Worm (Caenorhabditis elegans) whole organism, midembryonic: ENCODE results near the gene C08F11.12.

Experiments used
- T22C8.4 ChIP-seq: fragments of 200-800 bp; sonication (Bioruptor generic); IDR thresholded peaks from 2 replicates; pipeline ENCODE4 v1.3.6; 2022; ENCODE audit warnings: missing genetic modification characterization, missing compliant biosample characterization
- cog-1 ChIP-seq: sonication (generic microtip); optimal IDR thresholded peaks from 2 replicates; lab custom pipeline; 2016; ENCODE audit warnings: missing genetic modification characterization, missing compliant biosample characterization
- flt-1 ChIP-seq: fragments of 200-800 bp; sonication (Bioruptor generic); IDR thresholded peaks from 2 replicates; pipeline ENCODE4 v1.3.6; 2022; ENCODE audit warnings: missing genetic modification characterization, missing compliant biosample characterization
- klf-2 ChIP-seq: fragments of 200-800 bp; sonication (Bioruptor generic); conservative IDR thresholded peaks from 2 replicates; pipeline ENCODE4 v1.3.6; 2022; ENCODE audit warnings: missing genetic modification reagents, missing genetic modification characterization, missing compliant biosample characterization
- med-1 ChIP-seq: sonication (generic microtip); optimal IDR thresholded peaks from 2 replicates; lab custom pipeline; 2017; ENCODE audit warnings: missing genetic modification characterization, mild to moderate bottlenecking, missing compliant biosample characterization, antibody characterized with exemption, missing genetic modification reagents; ENCODE audit not compliant: insufficient read depth
- ref-1 ChIP-seq: fragments of 200-800 bp; sonication (Bioruptor generic); conservative IDR thresholded peaks from 2 replicates; pipeline ENCODE4 v1.3.6; 2022; ENCODE audit warnings: missing genetic modification reagents, missing genetic modification characterization, missing compliant biosample characterization
- tab-1 ChIP-seq: fragments of 200-800 bp; sonication (Bioruptor generic); IDR thresholded peaks from 2 replicates; pipeline ENCODE4 v1.3.6; 2022; ENCODE audit warnings: missing genetic modification characterization, missing compliant biosample characterization
- ztf-23 ChIP-seq: fragments of 200-800 bp; sonication (Bioruptor generic); IDR thresholded peaks from 2 replicates; pipeline ENCODE4 v1.3.6; 2022; ENCODE audit warnings: missing genetic modification reagents, missing genetic modification characterization, missing compliant biosample characterization
- ztf-29 ChIP-seq: fragments of 200-800 bp; sonication (Bioruptor generic); IDR thresholded peaks from 2 replicates; pipeline ENCODE4 v1.3.6; 2022; ENCODE audit warnings: missing genetic modification reagents, missing genetic modification characterization, missing compliant biosample characterization

Gene C08F11.12

ce11 chrIV:13632613-13633012, 18.7 kb downstream of the C08F11.12 start:
- no peak for TF ChIP-seq ztf-23 (GFP tag; lab: Robert Waterston, UW)
- no peak for TF ChIP-seq tab-1 (GFP tag; lab: Robert Waterston, UW)
- TF ChIP-seq T22C8.4 (GFP tag; lab: Robert Waterston, UW): no peak
- no peak for TF ChIP-seq ztf-29 (GFP tag; lab: Robert Waterston, UW)
- no peak for TF ChIP-seq cog-1
- TF ChIP-seq klf-2 (GFP tag; lab: Robert Waterston, UW): no peak
- no peak for TF ChIP-seq med-1 (GFP tag; lab: Kevin White, UChicago)
- TF ChIP-seq flt-1 (GFP tag; lab: Robert Waterston, UW): no peak
- no peak for TF ChIP-seq ref-1 (GFP tag; lab: Robert Waterston, UW)

ce11 chrIV:13626469-13626868, 24.8 kb downstream of the C08F11.12 start, which contains the start of gene sru-21:
Gene sru-21, plus strand, starts transcription at chrIV:13626769.
- TF ChIP-seq ztf-23 (GFP tag; lab: Robert Waterston, UW) (no peak), cog-1 (no peak), T22C8.4 (GFP tag; lab: Robert Waterston, UW) (no peak), tab-1 (GFP tag; lab: Robert Waterston, UW) (no peak), ztf-29 (GFP tag; lab: Robert Waterston, UW) (no peak), flt-1 (GFP tag; lab: Robert Waterston, UW) (no peak), ref-1 (GFP tag; lab: Robert Waterston, UW) (no peak), med-1 (GFP tag; lab: Kevin White, UChicago) (no peak), klf-2 (GFP tag; lab: Robert Waterston, UW) (no peak)

- TF ChIP-seq ztf-23 (GFP tag; lab: Robert Waterston, UW): no peak
- no peak for TF ChIP-seq cog-1
- no peak for TF ChIP-seq med-1 (GFP tag; lab: Kevin White, UChicago)
- TF ChIP-seq T22C8.4 (GFP tag; lab: Robert Waterston, UW): no peak
- no peak for TF ChIP-seq tab-1 (GFP tag; lab: Robert Waterston, UW)
- TF ChIP-seq ref-1 (GFP tag; lab: Robert Waterston, UW): no peak
- TF ChIP-seq flt-1 (GFP tag; lab: Robert Waterston, UW): no peak
- no peak for TF ChIP-seq ztf-29 (GFP tag; lab: Robert Waterston, UW)
- no peak for TF ChIP-seq klf-2 (GFP tag; lab: Robert Waterston, UW)
These were observed 27.8 kb downstream of the C08F11.12 start, which contains the start of gene C08F11.1 for ce11 chrIV:13623533-13623932. Gene C08F11.1, plus strand, starts transcription at chrIV:13623833.

ce11 chrIV:13619203-13619602, 32.1 kb downstream of the C08F11.12 start, which contains the start of gene C08F11.3:
Gene C08F11.3, plus strand, starts transcription at chrIV:13619503.
- TF ChIP-seq ref-1 (GFP tag; lab: Robert Waterston, UW) (no peak), ztf-23 (GFP tag; lab: Robert Waterston, UW) (no peak)

ce11 chrIV:13609755-13610154, 41.6 kb downstream of the C08F11.12 start, which contains the start of gene C08F11.13:
Gene C08F11.13, minus strand, starts transcription at chrIV:13609892.
- no peak for TF ChIP-seq cog-1
- no peak for TF ChIP-seq T22C8.4 (GFP tag; lab: Robert Waterston, UW)
- no peak for TF ChIP-seq flt-1 (GFP tag; lab: Robert Waterston, UW)
- TF ChIP-seq tab-1 (GFP tag; lab: Robert Waterston, UW): no peak
- TF ChIP-seq klf-2 (GFP tag; lab: Robert Waterston, UW): no peak
- no peak for TF ChIP-seq ztf-23 (GFP tag; lab: Robert Waterston, UW)
- TF ChIP-seq ztf-29 (GFP tag; lab: Robert Waterston, UW): no peak
- no peak for TF ChIP-seq med-1 (GFP tag; lab: Kevin White, UChicago)
- TF ChIP-seq ref-1 (GFP tag; lab: Robert Waterston, UW): no peak

- no peak for TF ChIP-seq flt-1 (GFP tag; lab: Robert Waterston, UW)
- TF ChIP-seq T22C8.4 (GFP tag; lab: Robert Waterston, UW): no peak
- TF ChIP-seq tab-1 (GFP tag; lab: Robert Waterston, UW): no peak
- no peak for TF ChIP-seq ztf-29 (GFP tag; lab: Robert Waterston, UW)
- TF ChIP-seq med-1 (GFP tag; lab: Kevin White, UChicago): no peak
- no peak for TF ChIP-seq ztf-23 (GFP tag; lab: Robert Waterston, UW)
- no peak for TF ChIP-seq cog-1
- no peak for TF ChIP-seq klf-2 (GFP tag; lab: Robert Waterston, UW)
- TF ChIP-seq ref-1 (GFP tag; lab: Robert Waterston, UW): no peak
These were observed 49.2 kb downstream of the C08F11.12 start, which contains the start of gene Y45F10B.59 for ce11 chrIV:13601973-13602669. Gene Y45F10B.59, plus strand, starts transcription at chrIV:13602619.

ce11 chrIV:13601428-13601827, 49.9 kb downstream of the C08F11.12 start:
- TF ChIP-seq ztf-23 (GFP tag; lab: Robert Waterston, UW) (no peak), cog-1 (no peak), med-1 (GFP tag; lab: Kevin White, UChicago) (no peak), klf-2 (GFP tag; lab: Robert Waterston, UW) (no peak), T22C8.4 (GFP tag; lab: Robert Waterston, UW) (no peak), tab-1 (GFP tag; lab: Robert Waterston, UW) (no peak), ref-1 (GFP tag; lab: Robert Waterston, UW) (no peak), ztf-29 (GFP tag; lab: Robert Waterston, UW) (no peak), flt-1 (GFP tag; lab: Robert Waterston, UW) (no peak)
